Worm (Caenorhabditis elegans) whole organism, L2 larva: ENCODE data around the gene prp-21.
A peak's percentile ranks its signal among the peaks of the same experiment; 100 is the strongest.

Experiments used
- C34F6.9 ChIP-seq: fragments of 150-350 bp; optimal IDR thresholded peaks from 2 replicates; lab custom pipeline; 2014; ENCODE audit warnings: missing biosample characterization, missing genetic modification characterization
- F13H6.1 ChIP-seq: sonication (generic microtip); optimal IDR thresholded peaks from 2 replicates; lab custom pipeline; 2016; ENCODE audit warnings: missing genetic modification characterization, missing compliant biosample characterization
- R02D3.7 ChIP-seq: fragments of 150-350 bp; optimal IDR thresholded peaks from 2 replicates; lab custom pipeline; 2014; ENCODE audit warnings: missing biosample characterization, missing genetic modification characterization
- Y55F3AM.14 ChIP-seq: fragments of 200-800 bp; sonication (Bioruptor generic); optimal IDR thresholded peaks from 2 replicates; lab custom pipeline; 2018; ENCODE audit warnings: mild to moderate bottlenecking, missing genetic modification characterization, missing compliant biosample characterization
- aly-2 ChIP-seq: fragments of 150-350 bp; optimal IDR thresholded peaks from 2 replicates; lab custom pipeline; 2014; ENCODE audit warnings: missing biosample characterization, missing genetic modification characterization
- blmp-1 ChIP-seq: sonication (generic microtip); optimal IDR thresholded peaks from 2 replicates; lab custom pipeline; 2017; ENCODE audit warnings: missing genetic modification characterization, mild to moderate bottlenecking, missing compliant biosample characterization, antibody characterized with exemption, moderate library complexity; ENCODE audit not compliant: insufficient read depth
- ceh-16 ChIP-seq: fragments of 150-350 bp; optimal IDR thresholded peaks from 2 replicates; lab custom pipeline; 2014; ENCODE audit warnings: missing biosample characterization, missing genetic modification characterization
- ceh-82 ChIP-seq: fragments of 150-350 bp; optimal IDR thresholded peaks from 2 replicates; lab custom pipeline; 2014; ENCODE audit warnings: missing biosample characterization, missing genetic modification characterization
- crh-2 ChIP-seq: sonication (generic microtip); optimal IDR thresholded peaks from 2 replicates; lab custom pipeline; 2017; ENCODE audit warnings: missing biosample characterization, missing genetic modification characterization
- dmd-4 ChIP-seq: sonication (generic microtip); optimal IDR thresholded peaks from 2 replicates; lab custom pipeline; 2017; ENCODE audit warnings: missing biosample characterization, missing genetic modification characterization
- egl-27 ChIP-seq: sonication (generic microtip); optimal IDR thresholded peaks from 3 replicates; lab custom pipeline; 2017; ENCODE audit warnings: missing biosample characterization, missing genetic modification reagents, missing genetic modification characterization
- elt-1 ChIP-seq: fragments of 150-350 bp; optimal IDR thresholded peaks from 2 replicates; lab custom pipeline; 2014; ENCODE audit warnings: missing biosample characterization, missing genetic modification characterization
- fos-1 ChIP-seq: fragments of 150-350 bp; optimal IDR thresholded peaks from 2 replicates; lab custom pipeline; 2014; ENCODE audit warnings: missing biosample characterization, missing genetic modification characterization
- gmeb-1 ChIP-seq: fragments of 150-350 bp; optimal IDR thresholded peaks from 2 replicates; lab custom pipeline; 2014; ENCODE audit warnings: missing biosample characterization, missing genetic modification characterization
- lin-11 ChIP-seq: fragments of 150-350 bp; sonication (generic microtip); optimal IDR thresholded peaks from 2 replicates; lab custom pipeline; 2014; ENCODE audit warnings: missing biosample characterization, missing genetic modification characterization, inconsistent platforms, mixed read lengths
- lin-13 ChIP-seq: fragments of 150-350 bp; optimal IDR thresholded peaks from 2 replicates; lab custom pipeline; 2014; ENCODE audit warnings: missing biosample characterization, missing genetic modification reagents, missing genetic modification characterization
- lsy-2 ChIP-seq, 2 experiments: fragments of 150-350 bp in 1 of 2; sonication (generic microtip) in 1 of 2; optimal IDR thresholded peaks; 2 replicates each; lab custom pipeline; 2014 to 2017; ENCODE audit warnings: missing biosample characterization in 2 of 2, missing genetic modification characterization in 2 of 2
- mab-5 ChIP-seq: fragments of 150-350 bp; optimal IDR thresholded peaks from 2 replicates; lab custom pipeline; 2014; ENCODE audit warnings: missing biosample characterization, missing genetic modification characterization
- nhr-10 ChIP-seq: sonication (generic microtip); optimal IDR thresholded peaks from 2 replicates; lab custom pipeline; 2017; ENCODE audit warnings: missing biosample characterization, missing genetic modification characterization
- nhr-11 ChIP-seq: fragments of 150-350 bp; optimal IDR thresholded peaks from 2 replicates; lab custom pipeline; 2014; ENCODE audit warnings: missing biosample characterization, missing genetic modification characterization
- nhr-12 ChIP-seq: fragments of 150-350 bp; optimal IDR thresholded peaks from 2 replicates; lab custom pipeline; 2014; ENCODE audit warnings: missing biosample characterization, missing genetic modification characterization
- nhr-129 ChIP-seq: fragments of 150-350 bp; optimal IDR thresholded peaks from 2 replicates; lab custom pipeline; 2014; ENCODE audit warnings: missing biosample characterization, missing genetic modification characterization
- nhr-21 ChIP-seq: fragments of 150-350 bp; optimal IDR thresholded peaks from 2 replicates; lab custom pipeline; 2014; ENCODE audit warnings: missing biosample characterization, missing genetic modification characterization
- nhr-23 ChIP-seq: fragments of 150-350 bp; optimal IDR thresholded peaks from 2 replicates; lab custom pipeline; 2014; ENCODE audit warnings: missing biosample characterization, missing genetic modification reagents, missing genetic modification characterization
- nhr-25 ChIP-seq: fragments of 150-350 bp; sonication (generic microtip); optimal IDR thresholded peaks from 3 replicates; lab custom pipeline; 2014; ENCODE audit warnings: missing biosample characterization, missing genetic modification characterization
- nhr-6 ChIP-seq: fragments of 150-350 bp; optimal IDR thresholded peaks from 2 replicates; lab custom pipeline; 2014; ENCODE audit warnings: missing biosample characterization, missing genetic modification characterization
- nhr-77 ChIP-seq: fragments of 150-350 bp; optimal IDR thresholded peaks from 2 replicates; lab custom pipeline; 2014; ENCODE audit warnings: missing biosample characterization, missing genetic modification characterization
- peb-1 ChIP-seq: fragments of 150-350 bp; optimal IDR thresholded peaks from 2 replicates; lab custom pipeline; 2014; ENCODE audit warnings: missing biosample characterization, missing genetic modification characterization
- skn-1 ChIP-seq: sonication (generic microtip); optimal IDR thresholded peaks from 2 replicates; lab custom pipeline; 2017; ENCODE audit warnings: missing biosample characterization, missing genetic modification characterization
- sma-3 ChIP-seq: sonication (generic microtip); optimal IDR thresholded peaks from 2 replicates; lab custom pipeline; 2016; ENCODE audit warnings: missing genetic modification reagents, missing genetic modification characterization, missing compliant biosample characterization
- sma-9 ChIP-seq, 2 experiments: fragments of 150-350 bp in 1 of 2; sonication (generic microtip) in 1 of 2; optimal IDR thresholded peaks; 2 replicates each; lab custom pipeline; 2014 to 2016; ENCODE audit warnings: missing genetic modification characterization in 2 of 2, mild to moderate bottlenecking in 1 of 2, missing biosample characterization in 1 of 2, missing compliant biosample characterization in 1 of 2, missing genetic modification reagents in 1 of 2, moderate library complexity in 1 of 2
- snpc-4 ChIP-seq: fragments of 150-350 bp; optimal IDR thresholded peaks from 2 replicates; lab custom pipeline; 2014; ENCODE audit warnings: missing biosample characterization, missing genetic modification characterization
- unc-55 ChIP-seq: fragments of 150-350 bp; sonication (generic microtip); optimal IDR thresholded peaks from 3 replicates; lab custom pipeline; 2014; ENCODE audit warnings: missing biosample characterization, missing genetic modification reagents, missing genetic modification characterization
- unc-62 ChIP-seq: fragments of 150-350 bp; optimal IDR thresholded peaks from 2 replicates; lab custom pipeline; 2014; ENCODE audit warnings: missing biosample characterization, missing genetic modification reagents, missing genetic modification characterization
- zag-1 ChIP-seq: fragments of 150-350 bp; optimal IDR thresholded peaks from 2 replicates; lab custom pipeline; 2014; ENCODE audit warnings: missing biosample characterization, missing genetic modification characterization
- ztf-1 ChIP-seq: fragments of 200-800 bp; sonication (Bioruptor generic); conservative IDR thresholded peaks from 2 replicates; pipeline ENCODE4 v1.3.6; 2022; ENCODE audit warnings: missing genetic modification characterization, missing compliant biosample characterization
- ztf-11 ChIP-seq: sonication (generic microtip); optimal IDR thresholded peaks from 2 replicates; lab custom pipeline; 2017; ENCODE audit warnings: missing biosample characterization, missing genetic modification characterization

prp-21 gene

DNA sequence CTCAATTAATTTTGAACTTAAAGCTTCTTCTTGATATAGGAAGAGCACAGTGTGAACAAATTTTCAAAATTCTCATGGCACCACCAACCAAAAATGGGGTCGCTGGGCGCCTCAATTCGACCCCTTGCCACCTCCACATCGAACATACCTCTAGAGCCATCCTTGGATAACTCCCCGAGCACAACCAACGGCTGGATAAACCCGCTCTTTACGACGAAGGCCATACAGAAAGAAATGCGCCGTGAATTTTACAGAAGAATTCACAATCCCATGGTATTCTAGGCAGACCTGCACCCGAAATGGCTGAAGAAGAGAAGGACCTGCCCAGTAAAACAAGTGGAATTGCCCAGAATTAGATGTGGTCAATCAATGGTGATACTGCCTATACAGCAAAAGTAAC, 18.0 kb downstream of the prp-21 start:
- TF ChIP-seq mab-5 (tag; lab: Kevin White, UChicago) (no peak), C34F6.9 (no peak), nhr-23 (no peak), zag-1 (tag; lab: Kevin White, UChicago) (no peak), ztf-11 (tag; lab: Kevin White, UChicago) (no peak), ztf-1 (no peak), F13H6.1 (no peak), dmd-4 (tag; lab: Kevin White, UChicago) (no peak)
- TF ChIP-seq, all 48 proteins: peak for 0

DNA sequence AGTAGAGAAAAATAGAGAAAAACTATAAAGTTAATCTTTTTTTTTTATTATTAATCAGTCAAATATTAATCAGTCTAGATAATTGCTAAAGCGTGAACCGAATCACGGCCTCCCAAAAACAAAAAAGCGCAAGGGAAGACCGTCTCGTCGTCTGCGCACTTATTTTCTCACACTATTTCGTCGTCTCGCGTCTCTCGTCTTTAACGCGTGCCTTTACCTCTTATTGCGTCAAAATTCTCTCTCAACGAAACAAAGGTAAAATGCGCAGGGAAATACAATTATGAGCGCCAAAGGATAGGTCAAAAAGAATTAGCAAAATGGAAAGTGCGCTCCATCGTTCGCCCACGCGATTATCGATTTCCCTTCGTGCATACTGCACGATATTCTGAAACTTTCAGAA, 21.4 kb downstream of the prp-21 start:
- TF ChIP-seq nhr-6 (tag; lab: Kevin White, UChicago), result peak; percentile 5
- TF ChIP-seq elt-1 (tag; lab: Kevin White, UChicago), result no peak
- TF ChIP-seq crh-2 (tag; lab: Kevin White, UChicago), result peak; percentile 30
- no peak for TF ChIP-seq nhr-12
- TF ChIP-seq gmeb-1 (tag; lab: Kevin White, UChicago), result peak; percentile 82
- no peak for TF ChIP-seq fos-1 (tag; lab: Kevin White, UChicago)
- TF ChIP-seq nhr-129 (tag; lab: Kevin White, UChicago), result peak; percentile 52
- no peak for TF ChIP-seq unc-62 (GFP tag; lab: Kevin White, UChicago)
- no peak for TF ChIP-seq ztf-11 (tag; lab: Kevin White, UChicago)
- peak; percentile 39 for TF ChIP-seq F13H6.1
- TF ChIP-seq skn-1, result no peak
- TF ChIP-seq mab-5 (tag; lab: Kevin White, UChicago), result peak; percentile 17
- TF ChIP-seq nhr-21 (tag; lab: Kevin White, UChicago), result peak; percentile 18
- peak; percentile 46 for TF ChIP-seq lin-13 (GFP tag; lab: Kevin White, UChicago)
- no peak for TF ChIP-seq ceh-16
- no peak for TF ChIP-seq dmd-4 (tag; lab: Kevin White, UChicago)
- peak; percentile 68 for TF ChIP-seq unc-55 (GFP tag; lab: Kevin White, UChicago)
- TF ChIP-seq lsy-2 (tag; optimal IDR thresholded peaks at IDR 0.05; lab: Kevin White, UChicago), result peak; percentile 63 to 81
- TF ChIP-seq sma-3, result peak; percentile 42
- TF ChIP-seq, all 48 proteins: peak for 11

DNA sequence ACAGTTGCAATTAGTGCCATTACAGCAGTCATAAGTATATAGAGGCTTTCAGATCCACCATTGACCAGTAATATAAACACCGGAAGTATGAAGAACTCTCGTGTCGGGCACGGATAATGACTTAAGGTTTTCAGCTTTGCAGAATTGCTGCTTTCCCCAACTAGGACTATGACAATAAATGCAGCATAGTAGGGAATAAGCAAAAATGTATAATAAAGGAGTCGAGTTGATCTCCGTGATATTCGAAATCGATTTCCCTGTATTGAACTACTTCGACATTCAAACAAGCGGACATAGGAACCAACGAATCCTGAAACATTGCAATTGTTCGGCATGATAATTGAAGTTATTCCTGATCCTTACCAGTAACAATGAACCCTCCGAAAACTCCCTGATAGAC, 23.9 kb downstream of the prp-21 start:
- no peak for TF ChIP-seq ceh-82 (tag; lab: Kevin White, UChicago)
- no peak for TF ChIP-seq lin-13 (GFP tag; lab: Kevin White, UChicago)
- no peak for TF ChIP-seq nhr-11
- no peak for TF ChIP-seq peb-1 (tag; lab: Kevin White, UChicago)
- TF ChIP-seq dmd-4 (tag; lab: Kevin White, UChicago), result no peak
- no peak for TF ChIP-seq lin-11
- TF ChIP-seq egl-27 (tag; lab: Kevin White, UChicago), result no peak
- no peak for TF ChIP-seq elt-1 (tag; lab: Kevin White, UChicago)
- TF ChIP-seq nhr-25 (tag; lab: Kevin White, UChicago), result no peak
- no peak for TF ChIP-seq crh-2 (tag; lab: Kevin White, UChicago)
- TF ChIP-seq lsy-2 (tag; optimal IDR thresholded peaks at IDR 0.05; lab: Kevin White, UChicago), result no peak
- TF ChIP-seq unc-55 (GFP tag; lab: Kevin White, UChicago), result no peak
- no peak for TF ChIP-seq nhr-10 (tag; lab: Kevin White, UChicago)
- TF ChIP-seq ceh-16, result no peak
- no peak for TF ChIP-seq aly-2
- no peak for TF ChIP-seq Y55F3AM.14
- TF ChIP-seq sma-9 (GFP tag; optimal IDR thresholded peaks at IDR 0.05; lab: Kevin White, UChicago), result no peak
- TF ChIP-seq sma-9 (tag; optimal IDR thresholded peaks at IDR 0.05; lab: Kevin White, UChicago), result no peak

DNA sequence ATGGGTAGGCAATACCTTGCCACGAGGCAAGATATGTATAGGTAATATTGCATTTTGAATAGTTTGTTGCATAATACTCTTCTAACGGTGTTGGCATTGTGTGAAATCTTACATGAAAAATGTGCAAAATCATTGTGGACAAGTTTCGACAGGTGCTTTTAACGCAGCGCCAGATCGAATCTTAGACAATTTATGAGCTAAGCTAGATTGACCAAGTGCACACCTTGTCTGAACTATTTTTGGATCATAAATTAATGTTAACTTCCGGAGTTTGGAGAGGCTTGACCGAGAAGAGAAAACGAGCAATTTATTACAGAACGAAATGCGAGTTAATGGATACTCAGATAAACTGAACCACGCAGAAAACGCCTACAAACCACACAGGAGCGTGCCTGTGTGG, 24.6 kb downstream of the prp-21 start, which contains the start of gene srh-105:
Gene srh-105 (minus strand): TSS at position 101 of the 400 bp plus-strand sequence.
- TF ChIP-seq ceh-82 (tag; lab: Kevin White, UChicago) (no peak), blmp-1 (no peak), sma-9 (GFP tag; optimal IDR thresholded peaks at IDR 0.05; lab: Kevin White, UChicago) (no peak), sma-9 (tag; optimal IDR thresholded peaks at IDR 0.05; lab: Kevin White, UChicago) (no peak), R02D3.7 (tag; lab: Kevin White, UChicago) (no peak), ztf-11 (tag; lab: Kevin White, UChicago) (no peak), snpc-4 (tag; lab: Kevin White, UChicago) (no peak), Y55F3AM.14 (no peak), nhr-12 (no peak), nhr-77 (tag; lab: Kevin White, UChicago) (no peak)
